Worm (Caenorhabditis elegans) whole organism, L4/young adult: ENCODE measurements around the gene zif-1.

Experiments
- dao-5 ChIP-seq: sonication (generic microtip); optimal IDR thresholded peaks from 2 replicates; lab custom pipeline; 2016; ENCODE audit warnings: missing genotype, missing genetic modification characterization, moderate library complexity, missing compliant biosample characterization
- him-1 ChIP-seq: sonication (generic microtip); optimal IDR thresholded peaks from 2 replicates; lab custom pipeline; 2016; ENCODE audit warnings: missing genotype, missing genetic modification reagents, missing genetic modification characterization, missing compliant biosample characterization

DNA sequence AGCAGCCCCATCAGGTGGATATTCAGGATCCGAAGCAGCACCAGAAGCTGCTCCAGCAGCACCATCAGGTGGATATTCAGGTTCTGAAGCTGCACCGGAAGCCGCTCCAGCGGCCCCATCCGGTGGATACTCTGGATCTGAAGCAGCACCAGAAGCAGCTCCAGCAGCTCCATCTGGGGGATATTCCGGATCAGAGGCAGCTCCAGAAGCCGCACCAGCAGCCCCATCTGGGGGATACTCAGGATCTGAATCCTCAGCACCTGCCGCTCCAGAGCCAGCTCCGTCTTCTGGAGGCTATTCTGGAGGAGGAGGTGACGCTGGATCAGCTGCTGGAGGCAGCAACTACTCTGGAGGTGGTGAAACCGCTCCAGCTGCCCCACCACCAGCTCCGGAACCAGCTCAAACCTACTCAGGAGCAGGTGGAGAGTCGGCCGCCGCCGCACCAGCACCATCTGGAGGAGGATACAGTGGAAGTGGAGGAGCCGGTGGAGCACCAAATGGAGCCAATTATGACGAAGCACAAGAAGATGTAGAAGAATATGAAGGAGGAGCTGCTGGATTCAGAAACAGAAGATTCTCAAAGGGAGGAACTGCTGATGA, 37.8 kb upstream of the zif-1 start:
- TF ChIP-seq dao-5 (tag; lab: Kevin White, UChicago) (no peak), him-1 (tag; lab: Kevin White, UChicago) (no peak)
